Worm (Caenorhabditis elegans) whole organism, L1 larva: ENCODE data around the gene madf-8.

ENCODE experiments used
- C04F5.9 ChIP-seq: sonication (generic microtip); optimal IDR thresholded peaks from 2 replicates; lab custom pipeline; 2016; ENCODE audit warnings: missing genetic modification characterization, missing compliant biosample characterization
- C34B4.2 ChIP-seq: sonication (generic microtip); optimal IDR thresholded peaks from 2 replicates; lab custom pipeline; 2017; ENCODE audit warnings: mild to moderate bottlenecking, missing genetic modification characterization, missing compliant biosample characterization
- Y116A8C.19 ChIP-seq: sonication (generic microtip); optimal IDR thresholded peaks from 2 replicates; lab custom pipeline; 2016; ENCODE audit warnings: missing compliant biosample characterization, missing genetic modification characterization, borderline replicate concordance
- alr-1 ChIP-seq: fragments of 200-800 bp; sonication (Bioruptor generic); optimal IDR thresholded peaks from 2 replicates; lab custom pipeline; 2018; ENCODE audit warnings: borderline replicate concordance, mild to moderate bottlenecking, missing genetic modification characterization, missing compliant biosample characterization
- aly-2 ChIP-seq: fragments of 150-350 bp; optimal IDR thresholded peaks from 2 replicates; lab custom pipeline; 2014; ENCODE audit warnings: missing biosample characterization, missing genetic modification characterization
- blmp-1 ChIP-seq: fragments of 150-350 bp; optimal IDR thresholded peaks from 2 replicates; lab custom pipeline; 2014; ENCODE audit warnings: missing biosample characterization, missing genetic modification characterization
- ceh-63 ChIP-seq: fragments of 200-800 bp; sonication (Bioruptor generic); optimal IDR thresholded peaks from 2 replicates; lab custom pipeline; 2018; ENCODE audit warnings: mild to moderate bottlenecking, missing genetic modification characterization, missing compliant biosample characterization
- ceh-8 ChIP-seq: fragments of 200-800 bp; sonication (Bioruptor generic); optimal IDR thresholded peaks from 2 replicates; lab custom pipeline; 2018; ENCODE audit warnings: mild to moderate bottlenecking, missing genetic modification characterization, moderate library complexity, missing compliant biosample characterization
- ceh-82 ChIP-seq, 3 experiments: fragments of 150-350 bp in 1 of 3; sonication (generic microtip) in 2 of 3; optimal IDR thresholded peaks; 2 replicates each; lab custom pipeline; 2014 to 2017; ENCODE audit warnings: missing biosample characterization in 3 of 3, missing genetic modification characterization in 3 of 3
- ceh-88 ChIP-seq: fragments of 200-800 bp; sonication (Bioruptor generic); IDR thresholded peaks from 2 replicates; pipeline ENCODE4 v1.3.6; 2022; ENCODE audit warnings: missing genetic modification characterization, missing compliant biosample characterization
- dpl-1 ChIP-seq, 3 experiments: fragments of 150-350 bp in 2 of 3; sonication (generic microtip) in 1 of 3; optimal IDR thresholded peaks; 2 replicates each; lab custom pipeline; 2014 to 2017; ENCODE audit warnings: missing biosample characterization in 3 of 3, missing genetic modification characterization in 3 of 3, missing genetic modification reagents in 3 of 3
- dsc-1 ChIP-seq: sonication (generic microtip); optimal IDR thresholded peaks from 2 replicates; lab custom pipeline; 2016; ENCODE audit warnings: mild to moderate bottlenecking, missing genetic modification characterization, missing compliant biosample characterization
- efl-3 ChIP-seq: fragments of 200-800 bp; sonication (Bioruptor generic); optimal IDR thresholded peaks from 2 replicates; lab custom pipeline; 2018; ENCODE audit warnings: mild to moderate bottlenecking, missing genetic modification characterization, missing compliant biosample characterization
- egl-27 ChIP-seq, 2 experiments: fragments of 150-350 bp in 1 of 2; sonication (generic microtip); optimal IDR thresholded peaks; 3 replicates each; lab custom pipeline; 2017 to 2018; ENCODE audit warnings: missing biosample characterization in 2 of 2, missing genetic modification characterization in 2 of 2, missing genetic modification reagents in 2 of 2
- ets-5 ChIP-seq: fragments of 200-800 bp; sonication (Bioruptor generic); IDR thresholded peaks from 2 replicates; pipeline ENCODE4 v1.3.6; 2022; ENCODE audit warnings: missing genetic modification characterization, missing compliant biosample characterization
- fkh-8 ChIP-seq: sonication (generic microtip); optimal IDR thresholded peaks from 2 replicates; lab custom pipeline; 2016; ENCODE audit warnings: mild to moderate bottlenecking, missing genetic modification characterization, missing compliant biosample characterization
- grh-1 ChIP-seq: fragments of 200-800 bp; sonication (Bioruptor generic); IDR thresholded peaks from 2 replicates; pipeline ENCODE4 v1.3.6; 2022; ENCODE audit warnings: missing genetic modification reagents, missing genetic modification characterization, missing compliant biosample characterization
- hlh-17 ChIP-seq: fragments of 200-800 bp; sonication (Bioruptor generic); optimal IDR thresholded peaks from 2 replicates; lab custom pipeline; 2018; ENCODE audit warnings: missing genetic modification characterization, mild to moderate bottlenecking, missing compliant biosample characterization, moderate library complexity, borderline replicate concordance
- hlh-4 ChIP-seq: sonication (generic microtip); optimal IDR thresholded peaks from 2 replicates; lab custom pipeline; 2016; ENCODE audit warnings: mild to moderate bottlenecking, missing genetic modification characterization, missing compliant biosample characterization
- isw-1 ChIP-seq: fragments of 200-800 bp; sonication (Bioruptor generic); IDR thresholded peaks from 2 replicates; pipeline ENCODE4 v1.3.6; 2022; ENCODE audit warnings: missing genetic modification characterization, missing compliant biosample characterization
- lin-14 ChIP-seq: fragments of 200-800 bp; sonication (Bioruptor generic); optimal IDR thresholded peaks from 2 replicates; lab custom pipeline; 2018; ENCODE audit warnings: mild to moderate bottlenecking, missing genetic modification characterization, moderate library complexity, missing compliant biosample characterization
- lin-39 ChIP-seq: fragments of 150-350 bp; optimal IDR thresholded peaks from 2 replicates; lab custom pipeline; 2014; ENCODE audit warnings: missing biosample characterization, missing genetic modification reagents, missing genetic modification characterization
- lir-3 ChIP-seq: sonication (generic microtip); optimal IDR thresholded peaks from 2 replicates; lab custom pipeline; 2016; ENCODE audit warnings: mild to moderate bottlenecking, missing genetic modification characterization, moderate library complexity, missing compliant biosample characterization; ENCODE audit not compliant: poor library complexity
- lsy-2 ChIP-seq, 2 experiments: fragments of 150-350 bp; optimal IDR thresholded peaks; 2 replicates each; lab custom pipeline; 2014; ENCODE audit warnings: missing biosample characterization in 2 of 2, missing genetic modification characterization in 2 of 2
- mab-9 ChIP-seq: fragments of 200-800 bp; sonication (Bioruptor generic); IDR thresholded peaks from 2 replicates; pipeline ENCODE4 v1.3.6; 2022; ENCODE audit warnings: missing genetic modification reagents, missing genetic modification characterization, missing compliant biosample characterization
- mef-2 ChIP-seq: fragments of 150-350 bp; optimal IDR thresholded peaks from 2 replicates; lab custom pipeline; 2014; ENCODE audit warnings: missing biosample characterization, missing genetic modification characterization
- nhr-12 ChIP-seq: sonication (generic microtip); optimal IDR thresholded peaks from 2 replicates; lab custom pipeline; 2017; ENCODE audit warnings: missing biosample characterization, missing genetic modification characterization
- nhr-19 ChIP-seq: fragments of 200-800 bp; sonication (Bioruptor generic); conservative IDR thresholded peaks from 2 replicates; pipeline ENCODE4 v1.3.6; 2022; ENCODE audit warnings: missing genetic modification characterization, missing compliant biosample characterization
- nhr-20 ChIP-seq: sonication (generic microtip); optimal IDR thresholded peaks from 2 replicates; lab custom pipeline; 2016; ENCODE audit warnings: mild to moderate bottlenecking, missing genetic modification characterization, missing compliant biosample characterization
- nhr-237 ChIP-seq: fragments of 150-350 bp; optimal IDR thresholded peaks from 2 replicates; lab custom pipeline; 2014; ENCODE audit warnings: missing biosample characterization, missing genetic modification characterization
- nhr-28 ChIP-seq: fragments of 150-350 bp; optimal IDR thresholded peaks from 2 replicates; lab custom pipeline; 2014; ENCODE audit warnings: missing biosample characterization, missing genetic modification characterization
- nhr-47 ChIP-seq: sonication (generic microtip); optimal IDR thresholded peaks from 2 replicates; lab custom pipeline; 2016; ENCODE audit warnings: mild to moderate bottlenecking, missing genetic modification characterization, moderate library complexity, missing compliant biosample characterization
- nhr-71 ChIP-seq: sonication (generic microtip); optimal IDR thresholded peaks from 2 replicates; lab custom pipeline; 2016; ENCODE audit warnings: mild to moderate bottlenecking, missing genetic modification characterization, moderate library complexity, missing compliant biosample characterization
- nhr-77 ChIP-seq: fragments of 150-350 bp; optimal IDR thresholded peaks from 2 replicates; lab custom pipeline; 2014; ENCODE audit warnings: missing biosample characterization, missing genetic modification characterization
- nhr-84 ChIP-seq: sonication (generic microtip); optimal IDR thresholded peaks from 2 replicates; lab custom pipeline; 2017; ENCODE audit warnings: missing biosample characterization, missing genetic modification characterization
- nhr-90 ChIP-seq: sonication (generic microtip); optimal IDR thresholded peaks from 2 replicates; lab custom pipeline; 2016; ENCODE audit warnings: mild to moderate bottlenecking, missing genetic modification characterization, missing compliant biosample characterization; ENCODE audit not compliant: poor library complexity
- pax-3 ChIP-seq: fragments of 200-800 bp; sonication (Bioruptor generic); optimal IDR thresholded peaks from 2 replicates; lab custom pipeline; 2018; ENCODE audit warnings: mild to moderate bottlenecking, missing genetic modification characterization, moderate library complexity, missing compliant biosample characterization
- pqm-1 ChIP-seq: sonication (generic microtip); optimal IDR thresholded peaks from 3 replicates; lab custom pipeline; 2017; ENCODE audit warnings: missing biosample characterization, missing genetic modification characterization
- skn-1 ChIP-seq: fragments of 150-350 bp; optimal IDR thresholded peaks from 2 replicates; lab custom pipeline; 2014; ENCODE audit warnings: missing biosample characterization, missing genetic modification characterization
- snu-23 ChIP-seq: sonication (generic microtip); optimal IDR thresholded peaks from 2 replicates; lab custom pipeline; 2016; ENCODE audit warnings: missing genetic modification characterization, missing compliant biosample characterization
- sptf-1 ChIP-seq: fragments of 150-350 bp; optimal IDR thresholded peaks from 2 replicates; lab custom pipeline; 2014; ENCODE audit warnings: missing biosample characterization, missing genetic modification characterization
- sup-37 ChIP-seq: fragments of 200-800 bp; sonication (Bioruptor generic); optimal IDR thresholded peaks from 2 replicates; lab custom pipeline; 2018; ENCODE audit warnings: mild to moderate bottlenecking, missing genetic modification characterization, missing compliant biosample characterization
- swsn-7 ChIP-seq: sonication (generic microtip); optimal IDR thresholded peaks from 2 replicates; lab custom pipeline; 2016; ENCODE audit warnings: missing genetic modification characterization, missing compliant biosample characterization
- tbx-2 ChIP-seq: sonication (generic microtip); optimal IDR thresholded peaks from 2 replicates; lab custom pipeline; 2016; ENCODE audit warnings: missing genetic modification characterization, missing compliant biosample characterization
- tlp-1 ChIP-seq: fragments of 150-350 bp; optimal IDR thresholded peaks from 2 replicates; lab custom pipeline; 2014; ENCODE audit warnings: missing biosample characterization, missing genetic modification characterization
- unc-130 ChIP-seq: fragments of 150-350 bp; optimal IDR thresholded peaks from 2 replicates; lab custom pipeline; 2017; ENCODE audit warnings: missing biosample characterization, missing genetic modification characterization, inconsistent platforms
- unc-30 ChIP-seq: sonication (generic microtip); optimal IDR thresholded peaks from 2 replicates; lab custom pipeline; 2017; ENCODE audit warnings: missing biosample characterization, missing genetic modification characterization
- unc-62 ChIP-seq: fragments of 150-350 bp; optimal IDR thresholded peaks from 2 replicates; lab custom pipeline; 2014; ENCODE audit warnings: missing biosample characterization, missing genetic modification reagents, missing genetic modification characterization
- unc-86 ChIP-seq: sonication (generic microtip); optimal IDR thresholded peaks from 2 replicates; lab custom pipeline; 2016; ENCODE audit warnings: missing genetic modification characterization, missing compliant biosample characterization
- vab-15 ChIP-seq: sonication (generic microtip); optimal IDR thresholded peaks from 2 replicates; lab custom pipeline; 2017; ENCODE audit warnings: missing genotype, mild to moderate bottlenecking, missing genetic modification characterization, missing compliant biosample characterization
- xbp-1 ChIP-seq: sonication (generic microtip); optimal IDR thresholded peaks from 2 replicates; lab custom pipeline; 2016; ENCODE audit warnings: missing genetic modification characterization, missing compliant biosample characterization
- ztf-4 ChIP-seq: fragments of 150-350 bp; optimal IDR thresholded peaks from 2 replicates; lab custom pipeline; 2014; ENCODE audit warnings: missing biosample characterization, missing genetic modification characterization

The madf-8 gene

DNA sequence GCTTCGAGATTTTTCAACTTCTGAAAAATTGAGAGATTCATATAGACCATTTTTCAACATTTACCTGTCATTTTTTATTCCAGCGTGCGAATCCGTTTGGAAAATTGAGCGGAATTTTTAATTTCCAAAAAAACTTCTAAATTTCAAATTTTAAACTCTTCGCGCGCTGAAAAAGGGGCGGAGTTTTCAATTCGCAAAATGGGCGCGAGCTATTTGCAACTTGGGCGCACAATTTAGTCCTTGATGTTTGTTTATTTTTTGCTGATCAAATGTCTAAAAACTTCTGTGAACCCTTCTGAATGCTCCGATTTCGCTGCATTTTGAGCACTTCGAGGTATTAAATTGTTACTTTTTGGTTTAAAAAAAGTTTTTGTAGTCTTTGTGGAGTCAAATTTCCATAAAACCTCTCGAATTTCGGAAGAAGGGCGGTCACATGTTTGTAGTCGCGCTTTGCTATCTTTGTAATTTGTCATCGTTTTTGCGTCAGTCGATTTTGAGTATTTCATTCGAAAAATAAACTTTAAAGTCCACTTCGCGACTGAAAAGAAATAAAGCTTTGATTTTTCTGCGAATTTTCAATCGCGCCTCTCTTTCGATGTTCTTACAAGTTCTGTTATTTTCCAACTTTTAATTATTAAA is at the start of gene madf-8, which contains the start of gene gsr-1:
madf-8 (minus strand) TSS at position 156 of the 639 bp plus-strand sequence.
gsr-1 (plus strand) TSS at position 231 of the 639 bp plus-strand sequence.
- no peak for TF ChIP-seq hlh-4 (tag; lab: Kevin White, UChicago)
- no peak for TF ChIP-seq Y116A8C.19 (tag; lab: Kevin White, UChicago)
- peak; percentile 40 for TF ChIP-seq tbx-2 (tag; lab: Kevin White, UChicago)
- no peak for TF ChIP-seq nhr-237 (tag; lab: Kevin White, UChicago)
- no peak for TF ChIP-seq ceh-88 (GFP tag; lab: Robert Waterston, UW)
- no peak for TF ChIP-seq hlh-17 (GFP tag; lab: Kevin White, UChicago)
- peak; percentile 67 for TF ChIP-seq dsc-1 (tag; lab: Kevin White, UChicago)
- TF ChIP-seq ceh-63 (GFP tag; lab: Kevin White, UChicago): no peak
- no peak for TF ChIP-seq ets-5 (GFP tag; lab: Robert Waterston, UW)
- TF ChIP-seq fkh-8: peak; percentile 28
- TF ChIP-seq ceh-82 (tag; optimal IDR thresholded peaks at IDR 0.05; lab: Kevin White, UChicago): peak; percentile 40 to 49 (median 43)
- TF ChIP-seq unc-86 (tag; lab: Kevin White, UChicago): peak; percentile 17
- no peak for TF ChIP-seq nhr-84 (tag; lab: Kevin White, UChicago)
- no peak for TF ChIP-seq tlp-1 (tag; lab: Kevin White, UChicago)
- TF ChIP-seq lin-39 (tag; lab: Kevin White, UChicago): peak; percentile 54
- TF ChIP-seq mef-2: no peak
- TF ChIP-seq lsy-2 (tag; optimal IDR thresholded peaks at IDR 0.05; lab: Kevin White, UChicago): peak; percentile 67 to 77
- TF ChIP-seq nhr-19 (GFP tag; lab: Robert Waterston, UW): peak; percentile 62
- no peak for TF ChIP-seq nhr-77 (tag; lab: Kevin White, UChicago)
- peak; percentile 75 for TF ChIP-seq nhr-71 (tag; lab: Kevin White, UChicago)
- no peak for TF ChIP-seq C04F5.9 (tag; lab: Kevin White, UChicago)
- no peak for TF ChIP-seq ztf-4 (tag; lab: Kevin White, UChicago)
- TF ChIP-seq C34B4.2 (tag; lab: Kevin White, UChicago): no peak
- TF ChIP-seq snu-23 (GFP tag; lab: Kevin White, UChicago): peak; percentile 59
- no peak for TF ChIP-seq sup-37 (GFP tag; lab: Kevin White, UChicago)
- TF ChIP-seq nhr-28 (tag; lab: Kevin White, UChicago): no peak
- peak; percentile 43 for TF ChIP-seq isw-1 (GFP tag; lab: Robert Waterston, UW)
- no peak for TF ChIP-seq egl-27 (tag; optimal IDR thresholded peaks at IDR 0.05; lab: Kevin White, UChicago)
- peak; percentile 73 for TF ChIP-seq xbp-1 (tag; lab: Kevin White, UChicago)
- no peak for TF ChIP-seq alr-1 (tag; lab: Kevin White, UChicago)
- TF ChIP-seq pqm-1: no peak
- TF ChIP-seq unc-30 (tag; lab: Kevin White, UChicago): no peak
- peak; percentile 33 for TF ChIP-seq nhr-20
- peak; percentile 40 for TF ChIP-seq pax-3 (tag; lab: Kevin White, UChicago)
- no peak for TF ChIP-seq lir-3 (tag; lab: Kevin White, UChicago)
- TF ChIP-seq nhr-12 (tag; lab: Kevin White, UChicago): no peak
- TF ChIP-seq vab-15 (tag; lab: Kevin White, UChicago): peak; percentile 39
- TF ChIP-seq grh-1 (GFP tag; lab: Robert Waterston, UW): no peak
- TF ChIP-seq aly-2 (tag; lab: Kevin White, UChicago): no peak
- no peak for TF ChIP-seq ceh-8 (GFP tag; lab: Kevin White, UChicago)
- peak; percentile 83 to 90 (median 85) for TF ChIP-seq dpl-1 (GFP tag; optimal IDR thresholded peaks at IDR 0.05; lab: Kevin White, UChicago)
- TF ChIP-seq nhr-90 (tag; lab: Kevin White, UChicago): no peak
- peak; percentile 53 for TF ChIP-seq skn-1 (tag; lab: Kevin White, UChicago)
- TF ChIP-seq unc-130: peak; percentile 57
- TF ChIP-seq swsn-7 (tag; lab: Kevin White, UChicago): peak; percentile 60
- TF ChIP-seq efl-3 (GFP tag; lab: Kevin White, UChicago): no peak
- TF ChIP-seq unc-62 (GFP tag; lab: Kevin White, UChicago): no peak
- no peak for TF ChIP-seq sptf-1 (tag; lab: Kevin White, UChicago)
- no peak for TF ChIP-seq mab-9 (GFP tag; lab: Robert Waterston, UW)
- TF ChIP-seq blmp-1 (tag; lab: Kevin White, UChicago): no peak
- peak; percentile 56 for TF ChIP-seq lin-14 (GFP tag; lab: Kevin White, UChicago)
- TF ChIP-seq nhr-47 (tag; lab: Kevin White, UChicago): peak; percentile 68
